Fruit fly (Drosophila melanogaster): ENCODE data around the gene CG7115.

CG7115 gene

dm6 chr2L:7809699-7810088 lies 11.3 kb upstream of the CG7115 start (continued):
- TF ChIP-seq Blimp-1 (GFP tag; optimal IDR thresholded peaks at IDR 0.05) = no peak
- peak; percentile 61 for TF ChIP-seq CG13894 (tag; optimal IDR thresholded peaks at IDR 0.05)
- TF ChIP-seq zen2 (GFP tag; IDR thresholded peaks at IDR 0.05; ENCODE audit: partially characterized antibody) = peak; percentile 55; the same call in 1 of the 3 replicates
- TF ChIP-seq sr (GFP tag; IDR thresholded peaks at IDR 0.05) = peak; percentile 26; the same call in 1 of the 3 replicates
- TF ChIP-seq Gug (GFP tag; IDR thresholded peaks at IDR 0.05) = no peak
- no peak for TF ChIP-seq CG15601 (tag; optimal IDR thresholded peaks at IDR 0.05)
- no peak for TF ChIP-seq CG9609 (GFP tag; optimal IDR thresholded peaks at IDR 0.05)
- peak; percentile 19; the same call in 1 of the 2 replicates for TF ChIP-seq CG14014 (GFP tag; IDR thresholded peaks at IDR 0.05)
- no peak for TF ChIP-seq fd64A (GFP tag; optimal IDR thresholded peaks at IDR 0.05)
- TF ChIP-seq CG17385 (GFP tag; optimal IDR thresholded peaks at IDR 0.05) = peak; percentile 2
- TF ChIP-seq Nf-YA (GFP tag; IDR thresholded peaks at IDR 0.05) = no peak
- peak; percentile 89 for TF ChIP-seq mirr (GFP tag; optimal IDR thresholded peaks at IDR 0.05)
- TF ChIP-seq stwl (tag; optimal IDR thresholded peaks at IDR 0.05) = no peak
- peak; percentile 91 for TF ChIP-seq Med (GFP tag)
- no peak for TF ChIP-seq CG6272 (GFP tag; IDR thresholded peaks at IDR 0.05)
- no peak for TF ChIP-seq jing (GFP tag; optimal IDR thresholded peaks at IDR 0.05)
- TF ChIP-seq Meics (GFP tag; optimal IDR thresholded peaks at IDR 0.05) = peak; percentile 25
- TF ChIP-seq CG8944 (GFP tag; optimal IDR thresholded peaks at IDR 0.05) = no peak
- no peak for TF ChIP-seq CG17612 (GFP tag; IDR thresholded peaks at IDR 0.05)
- no peak for TF ChIP-seq CG12219 (GFP tag; optimal IDR thresholded peaks at IDR 0.05)
- TF ChIP-seq YL-1 (GFP tag; optimal IDR thresholded peaks at IDR 0.05) = peak; percentile 36
- TF ChIP-seq CG6854 (GFP tag; optimal IDR thresholded peaks at IDR 0.05) = no peak
- TF ChIP-seq CG17912 (GFP tag; optimal IDR thresholded peaks at IDR 0.05) = peak; percentile 45
- TF ChIP-seq CG31224 (GFP tag; IDR thresholded peaks at IDR 0.05) = no peak
- TF ChIP-seq bsh (GFP tag; optimal IDR thresholded peaks at IDR 0.05) = no peak
- no peak for TF ChIP-seq D19B (GFP tag; optimal IDR thresholded peaks at IDR 0.05)
- 0 out of 2 replicates have a peak, but pooled peaks have one; percentile 10 for TF ChIP-seq slbo (GFP tag; IDR thresholded peaks at IDR 0.05)
- no peak for TF ChIP-seq lola (GFP tag; optimal IDR thresholded peaks at IDR 0.05)
- no peak for TF ChIP-seq Nf-YB (GFP tag; optimal IDR thresholded peaks at IDR 0.05)
- no peak for TF ChIP-seq cato (GFP tag; optimal IDR thresholded peaks at IDR 0.05; ENCODE audit: borderline replicate concordance)
- TF ChIP-seq Rfx (GFP tag; IDR thresholded peaks at IDR 0.05) = peak; percentile 45; the same call in 1 of the 2 replicates
- TF ChIP-seq CG11723 (GFP tag; optimal IDR thresholded peaks at IDR 0.05) = no peak
- TF ChIP-seq HHEX (GFP tag; optimal IDR thresholded peaks at IDR 0.05) = no peak
- TF ChIP-seq so (GFP tag; IDR thresholded peaks at IDR 0.05) = no peak
- TF ChIP-seq CG18619 (GFP tag; optimal IDR thresholded peaks at IDR 0.05) = no peak
- peak; percentile 2 for TF ChIP-seq CoRest (tag; optimal IDR thresholded peaks at IDR 0.05)
- TF ChIP-seq sima (GFP tag; optimal IDR thresholded peaks at IDR 0.05) = no peak
- TF ChIP-seq HmgZ (tag; optimal IDR thresholded peaks at IDR 0.05) = peak; percentile 69
- TF ChIP-seq pum (GFP tag; optimal IDR thresholded peaks at IDR 0.05) = no peak
- TF ChIP-seq CG13624 (GFP tag; optimal IDR thresholded peaks at IDR 0.05) = peak; percentile 61
- TF ChIP-seq crc (GFP tag; optimal IDR thresholded peaks at IDR 0.05) = no peak
- TF ChIP-seq sens (GFP tag) = peak; percentile 91
- peak; percentile 15 for TF ChIP-seq Nf-YC (tag; optimal IDR thresholded peaks at IDR 0.05)
- TF ChIP-seq rib (GFP tag; IDR thresholded peaks at IDR 0.05) = peak; percentile 58
- TF ChIP-seq amos (GFP tag; IDR thresholded peaks at IDR 0.05; ENCODE audit: partially characterized antibody) = no peak; the same call in 1 of the 2 replicates
- no peak for TF ChIP-seq zf30C (GFP tag; optimal IDR thresholded peaks at IDR 0.05)
- TF ChIP-seq CG18262 (tag; optimal IDR thresholded peaks at IDR 0.05) = no peak
- no peak for TF ChIP-seq jigr1 (GFP tag; IDR thresholded peaks at IDR 0.05)
- no peak for TF ChIP-seq Hr51 (GFP tag; optimal IDR thresholded peaks at IDR 0.05)
- peak; percentile 34; the same call in 1 of the 4 replicates for TF ChIP-seq Dll (GFP tag; IDR thresholded peaks at IDR 0.05; ENCODE audit: partially characterized antibody)
